Fruit fly (Drosophila melanogaster) whole organism, embryonic: Measurements from ENCODE around the gene Parg.

Experiments
- B-H1 ChIP-seq: fragments of 200-800 bp; sonication (Bioruptor generic); IDR thresholded peaks from 3 replicates; pipeline ENCODE4 v1.3.6; 2022; ENCODE audit warnings: missing biosample characterization, missing genetic modification characterization
- CG1024 ChIP-seq: fragments of 200-800 bp; sonication (Bioruptor generic); IDR thresholded peaks from 2 replicates; pipeline ENCODE4 v1.3.6; 2022; ENCODE audit warnings: missing biosample characterization, missing genetic modification characterization
- CG10543 ChIP-seq: fragments of 200-800 bp; sonication (Bioruptor generic); optimal IDR thresholded peaks from 3 replicates; lab custom pipeline; 2017; ENCODE audit warnings: missing biosample characterization, mild to moderate bottlenecking, missing genetic modification characterization, moderate library complexity
- CG11085 ChIP-seq: fragments of 200-800 bp; sonication (Bioruptor generic); IDR thresholded peaks from 2 replicates; pipeline ENCODE4 v1.3.6; 2022; ENCODE audit warnings: missing biosample characterization, missing genetic modification characterization
- CG12155 ChIP-seq: fragments of 200-800 bp; sonication (Bioruptor generic); optimal IDR thresholded peaks from 3 replicates; lab custom pipeline; 2016; ENCODE audit warnings: missing biosample characterization, missing genetic modification characterization
- CG12219 ChIP-seq: fragments of 200-800 bp; sonication (Bioruptor generic); optimal IDR thresholded peaks from 3 replicates; lab custom pipeline; 2018; ENCODE audit warnings: missing biosample characterization, mild to moderate bottlenecking, missing genetic modification characterization
- CG13894 ChIP-seq: fragments of 200-800 bp; sonication (Bioruptor generic); optimal IDR thresholded peaks from 3 replicates; lab custom pipeline; 2018; ENCODE audit warnings: missing biosample characterization, mild to moderate bottlenecking, missing genetic modification characterization, moderate library complexity
- CG14441 ChIP-seq: fragments of 200-800 bp; sonication (Bioruptor generic); IDR thresholded peaks from 2 replicates; pipeline ENCODE4 v1.3.6; 2022; ENCODE audit warnings: missing biosample characterization, missing genetic modification characterization
- CG1647 ChIP-seq: fragments of 200-800 bp; sonication (Bioruptor generic); optimal IDR thresholded peaks from 3 replicates; lab custom pipeline; 2016; ENCODE audit warnings: missing biosample characterization, missing genetic modification characterization
- CG16863 ChIP-seq: fragments of 200-800 bp; sonication (Bioruptor generic); optimal IDR thresholded peaks from 3 replicates; lab custom pipeline; 2016; ENCODE audit warnings: missing biosample characterization, missing genetic modification characterization
- CG17829 ChIP-seq: fragments of 200-800 bp; optimal IDR thresholded peaks from 2 replicates; lab custom pipeline; 2019; ENCODE audit warnings: missing biosample characterization, mild to moderate bottlenecking, missing genetic modification characterization, moderate library complexity
- CG1832 ChIP-seq: fragments of 200-800 bp; sonication (Bioruptor generic); optimal IDR thresholded peaks from 2 replicates; lab custom pipeline; 2017; ENCODE audit warnings: missing biosample characterization, mild to moderate bottlenecking, missing genetic modification characterization, inconsistent platforms
- CG33557 ChIP-seq: fragments of 200-800 bp; sonication (Bioruptor generic); optimal IDR thresholded peaks from 2 replicates; lab custom pipeline; 2019; ENCODE audit warnings: missing biosample characterization, mild to moderate bottlenecking, missing genetic modification characterization, moderate library complexity
- CG3407 ChIP-seq: fragments of 200-800 bp; sonication (Bioruptor generic); optimal IDR thresholded peaks from 2 replicates; lab custom pipeline; 2018; ENCODE audit warnings: missing biosample characterization, mild to moderate bottlenecking, missing genetic modification characterization
- CG34422 ChIP-seq: fragments of 200-800 bp; sonication (Bioruptor generic); IDR thresholded peaks from 3 replicates; pipeline ENCODE4 v1.3.6; 2022; ENCODE audit warnings: missing biosample characterization, missing genetic modification characterization
- CG4730 ChIP-seq: fragments of 200-800 bp; sonication (Bioruptor generic); IDR thresholded peaks from 2 replicates; pipeline ENCODE4 v1.3.6; 2022; ENCODE audit warnings: missing biosample characterization, missing genetic modification characterization
- CG5245 ChIP-seq: fragments of 200-800 bp; sonication (Bioruptor generic); optimal IDR thresholded peaks from 3 replicates; lab custom pipeline; 2016; ENCODE audit warnings: missing biosample characterization, missing genetic modification characterization
- CG9215 ChIP-seq: fragments of 200-800 bp; sonication (Bioruptor generic); IDR thresholded peaks from 2 replicates; pipeline ENCODE4 v1.3.6; 2022; ENCODE audit warnings: missing biosample characterization, missing genetic modification characterization
- CG9727 ChIP-seq: fragments of 200-800 bp; sonication (Bioruptor generic); optimal IDR thresholded peaks from 3 replicates; lab custom pipeline; 2017; ENCODE audit warnings: missing biosample characterization, mild to moderate bottlenecking, missing genetic modification characterization
- CG9797 ChIP-seq: fragments of 200-800 bp; sonication (Bioruptor generic); optimal IDR thresholded peaks from 3 replicates; lab custom pipeline; 2018; ENCODE audit warnings: missing biosample characterization, mild to moderate bottlenecking, missing genetic modification characterization
- CG9817 ChIP-seq: fragments of 200-800 bp; sonication (Bioruptor generic); optimal IDR thresholded peaks from 2 replicates; lab custom pipeline; 2018; ENCODE audit warnings: missing biosample characterization, mild to moderate bottlenecking, missing genetic modification characterization, moderate library complexity
- Eip74EF ChIP-seq, 2 experiments: fragments of 200-800 bp in 1 of 2; fragments of >200 bp in 1 of 2; sonication (Bioruptor generic) in 1 of 2; optimal IDR thresholded peaks; 2 replicates each; lab custom pipeline; 2017 to 2019; ENCODE audit warnings: missing biosample characterization in 2 of 2, missing genetic modification characterization in 2 of 2, mild to moderate bottlenecking in 1 of 2, moderate library complexity in 1 of 2
- Elba2 ChIP-seq: fragments of 200-800 bp; sonication (Bioruptor generic); optimal IDR thresholded peaks from 3 replicates; lab custom pipeline; 2016; ENCODE audit warnings: missing biosample characterization, missing genetic modification characterization
- HLH4C ChIP-seq: fragments of 200-800 bp; sonication (Bioruptor generic); IDR thresholded peaks from 3 replicates; pipeline ENCODE4 v1.3.6; 2022; ENCODE audit warnings: missing biosample characterization, missing genetic modification characterization; ENCODE audit not compliant: partially characterized antibody
- Med ChIP-seq: fragments of 200-800 bp; sonication (Bioruptor generic); peaks from one replicate; lab custom pipeline; 2016; ENCODE audit warnings: missing biosample characterization, missing genetic modification characterization, mild to moderate bottlenecking, inconsistent platforms, moderate library complexity
- Mrtf ChIP-seq: fragments of 200-800 bp; sonication (Bioruptor generic); IDR thresholded peaks from 3 replicates; pipeline ENCODE4 v1.3.6; 2022; ENCODE audit warnings: missing biosample characterization, missing genetic modification characterization
- Neu2 ChIP-seq: fragments of 200-800 bp; sonication (Bioruptor generic); optimal IDR thresholded peaks from 3 replicates; lab custom pipeline; 2016; ENCODE audit warnings: missing biosample characterization, missing genetic modification characterization, borderline replicate concordance
- Ravus ChIP-seq: fragments of 200-800 bp; sonication (Bioruptor generic); IDR thresholded peaks from 2 replicates; pipeline ENCODE4 v1.3.6; 2022; ENCODE audit warnings: missing biosample characterization, missing genetic modification characterization
- Spps ChIP-seq: fragments of 200-800 bp; sonication (Bioruptor generic); optimal IDR thresholded peaks from 2 replicates; lab custom pipeline; 2018; ENCODE audit warnings: missing biosample characterization, mild to moderate bottlenecking, missing genetic modification characterization
- Stat92E ChIP-seq, 3 experiments: fragments of >200 bp in 2 of 3; fragments of 200-800 bp in 1 of 3; sonication (Bioruptor generic) in 1 of 3; optimal IDR thresholded peaks; 2 replicates each; lab custom pipeline; 2017 to 2019; ENCODE audit warnings: missing biosample characterization in 3 of 3, missing genetic modification characterization in 3 of 3, mild to moderate bottlenecking in 1 of 3, moderate library complexity in 1 of 3
- Xrp1 ChIP-seq: fragments of 200-800 bp; sonication (Bioruptor generic); IDR thresholded peaks from 2 replicates; pipeline ENCODE4 v1.3.6; 2022; ENCODE audit warnings: missing biosample characterization, missing genetic modification characterization
- ab ChIP-seq: fragments of 200-800 bp; sonication (Bioruptor generic); optimal IDR thresholded peaks from 2 replicates; lab custom pipeline; 2016; ENCODE audit warnings: missing biosample characterization, missing genetic modification characterization
- chm ChIP-seq: fragments of 200-800 bp; sonication (Bioruptor generic); IDR thresholded peaks from 2 replicates; pipeline ENCODE4 v1.3.6; 2022; ENCODE audit warnings: missing biosample characterization, missing genetic modification characterization
- crp ChIP-seq, 2 experiments: fragments of 200-800 bp; sonication (Bioruptor generic); optimal IDR thresholded peaks; 2 replicates in 1 of 2; 3 replicates in 1 of 2; lab custom pipeline; 2017; ENCODE audit warnings: missing biosample characterization in 2 of 2, missing genetic modification characterization in 2 of 2, mild to moderate bottlenecking in 1 of 2, moderate library complexity in 1 of 2
- da ChIP-seq: fragments of 200-800 bp; sonication (Bioruptor generic); optimal IDR thresholded peaks from 2 replicates; lab custom pipeline; 2016; ENCODE audit warnings: missing biosample characterization, missing genetic modification characterization
- dan ChIP-seq: fragments of 200-800 bp; sonication (Bioruptor generic); IDR thresholded peaks from 2 replicates; pipeline ENCODE4 v1.3.6; 2022; ENCODE audit warnings: missing biosample characterization, missing genetic modification characterization
- dimm ChIP-seq: fragments of 200-800 bp; sonication (Bioruptor generic); IDR thresholded peaks from 2 replicates; pipeline ENCODE4 v1.3.6; 2022; ENCODE audit warnings: missing biosample characterization, missing genetic modification characterization
- dpn ChIP-seq, 2 experiments: fragments of 200-800 bp; sonication (Bioruptor generic); optimal IDR thresholded peaks; 3 replicates each; lab custom pipeline; 2016; ENCODE audit warnings: missing biosample characterization in 2 of 2, missing genetic modification characterization in 2 of 2
- esg ChIP-seq: fragments of 200-800 bp; sonication (Bioruptor generic); conservative IDR thresholded peaks from 2 replicates; pipeline ENCODE4 v1.3.6; 2022; ENCODE audit warnings: missing biosample characterization, missing genetic modification characterization
- gsb-n ChIP-seq: fragments of 200-800 bp; sonication (Bioruptor generic); optimal IDR thresholded peaks from 3 replicates; lab custom pipeline; 2018; ENCODE audit warnings: missing biosample characterization, mild to moderate bottlenecking, missing genetic modification characterization
- gt ChIP-seq: fragments of 200-800 bp; sonication (Bioruptor generic); IDR thresholded peaks from 2 replicates; pipeline ENCODE4 v1.3.6; 2022; ENCODE audit warnings: missing biosample characterization, missing genetic modification characterization
- klu ChIP-seq: fragments of 200-800 bp; sonication (Bioruptor generic); IDR thresholded peaks from 2 replicates; pipeline ENCODE4 v1.3.6; 2022; ENCODE audit warnings: missing biosample characterization, missing genetic modification characterization
- lilli ChIP-seq: fragments of 200-800 bp; sonication (Bioruptor generic); optimal IDR thresholded peaks from 3 replicates; lab custom pipeline; 2016; ENCODE audit warnings: missing biosample characterization, missing genetic modification characterization
- mld ChIP-seq: fragments of 200-800 bp; sonication (Bioruptor generic); IDR thresholded peaks from 3 replicates; pipeline ENCODE4 v1.3.6; 2022; ENCODE audit warnings: missing biosample characterization, missing genetic modification characterization; ENCODE audit not compliant: partially characterized antibody
- psq ChIP-seq: fragments of 200-800 bp; sonication (Bioruptor generic); optimal IDR thresholded peaks from 2 replicates; lab custom pipeline; 2017; ENCODE audit warnings: missing biosample characterization, missing genetic modification characterization
- seq ChIP-seq: fragments of 200-800 bp; sonication (Bioruptor generic); IDR thresholded peaks from 2 replicates; pipeline ENCODE4 v1.3.6; 2022; ENCODE audit warnings: missing biosample characterization, missing genetic modification characterization
- sob ChIP-seq: fragments of 200-800 bp; sonication (Bioruptor generic); IDR thresholded peaks from 2 replicates; pipeline ENCODE4 v1.3.6; 2022; ENCODE audit warnings: missing biosample characterization, missing genetic modification characterization
- tgo ChIP-seq: fragments of 200-800 bp; sonication (Bioruptor generic); IDR thresholded peaks from 3 replicates; pipeline ENCODE4 v1.3.6; 2022; ENCODE audit warnings: missing biosample characterization, missing genetic modification characterization
- wek ChIP-seq: fragments of 200-800 bp; sonication (Bioruptor generic); optimal IDR thresholded peaks from 3 replicates; lab custom pipeline; 2018; ENCODE audit warnings: missing biosample characterization, mild to moderate bottlenecking, missing genetic modification characterization, moderate library complexity
- zen ChIP-seq: fragments of 200-800 bp; sonication (Bioruptor generic); optimal IDR thresholded peaks from 3 replicates; lab custom pipeline; 2018; ENCODE audit warnings: missing biosample characterization, mild to moderate bottlenecking, missing genetic modification characterization, moderate library complexity

Parg gene

DNA sequence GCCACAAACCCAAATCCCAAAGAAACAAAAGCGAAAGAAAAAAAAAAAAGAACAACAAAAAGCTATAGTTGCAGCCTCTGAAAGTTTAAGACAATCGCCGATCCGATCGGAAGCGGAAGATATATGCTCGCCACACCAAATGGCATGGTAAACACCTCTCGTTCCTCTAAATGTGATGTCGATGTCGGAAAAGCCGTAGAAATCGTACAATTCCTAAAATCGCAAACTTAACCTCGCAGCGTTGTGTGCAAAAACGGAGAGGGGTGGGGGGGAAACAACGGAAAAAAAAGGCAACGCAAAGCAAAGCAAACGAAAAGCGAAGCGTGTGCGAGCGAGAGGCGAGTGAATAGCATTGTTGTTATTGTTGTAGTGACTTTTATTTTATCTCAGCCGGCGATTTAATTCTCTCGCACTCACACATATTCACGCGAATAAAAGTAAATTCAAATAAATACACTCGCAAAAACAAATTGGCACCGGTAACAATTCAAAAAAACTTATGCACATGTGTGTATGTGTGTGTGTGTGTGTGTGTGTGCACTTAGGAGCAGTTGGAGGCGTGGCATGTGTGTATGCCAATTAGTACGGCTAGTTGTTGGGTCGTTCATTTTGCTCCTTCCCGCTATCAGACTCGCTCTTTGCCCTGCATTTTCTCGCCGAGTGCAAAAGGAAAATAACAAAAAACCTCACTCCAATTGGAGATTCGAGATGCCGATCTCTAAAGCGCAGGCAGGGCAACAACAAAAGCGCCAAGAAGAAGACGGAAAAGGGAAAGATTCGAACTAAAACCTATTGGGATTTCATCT, 49.1 kb upstream of the Parg start (continued):
- TF ChIP-seq psq (GFP tag; lab: Kevin White, UChicago) (no peak), CG4730 (no peak), Mrtf (GFP tag; lab: Robert Waterston, UW) (no peak), esg (GFP tag; lab: Robert Waterston, UW) (0 out of 2 replicates have a peak, but pooled peaks have one; percentile 6), CG9797 (GFP tag; lab: Kevin White, UChicago) (no peak), wek (GFP tag; lab: Kevin White, UChicago) (no peak), crp (GFP tag; optimal IDR thresholded peaks at IDR 0.05; lab: Kevin White, UChicago) (no peak), da (GFP tag; lab: Kevin White, UChicago) (no peak), Neu2 (GFP tag; lab: Kevin White, UChicago) (no peak), CG3407 (no peak), tgo (GFP tag; lab: Robert Waterston, UW) (no peak), mld (GFP tag; lab: Robert Waterston, UW) (no peak), Med (GFP tag; lab: Kevin White, UChicago) (peak; percentile 77), CG5245 (GFP tag; lab: Kevin White, UChicago) (no peak), dimm (GFP tag; lab: Robert Waterston, UW) (no peak), zen (tag; lab: Kevin White, UChicago) (no peak), CG9817 (tag; lab: Kevin White, UChicago) (no peak), CG1024 (no peak), B-H1 (GFP tag; lab: Robert Waterston, UW) (no peak), Xrp1 (no peak), CG17829 (tag; lab: Kevin White, UChicago) (no peak), lilli (no peak), CG12155 (no peak), CG10543 (GFP tag; lab: Kevin White, UChicago) (peak; percentile 6), Ravus (GFP tag; lab: Robert Waterston, UW) (no peak), CG33557 (GFP tag; lab: Kevin White, UChicago) (no peak), klu (GFP tag; lab: Robert Waterston, UW) (no peak), CG11085 (GFP tag; lab: Robert Waterston, UW) (no peak), CG9215 (no peak), dan (GFP tag; lab: Robert Waterston, UW) (no peak), HLH4C (GFP tag; lab: Robert Waterston, UW) (no peak), Elba2 (GFP tag; lab: Kevin White, UChicago) (peak; percentile 79), Spps (tag; lab: Kevin White, UChicago) (no peak), CG12219 (GFP tag; lab: Kevin White, UChicago) (no peak), CG13894 (tag; lab: Kevin White, UChicago) (peak; percentile 37), CG1647 (GFP tag; lab: Kevin White, UChicago) (no peak), Eip74EF (GFP tag; optimal IDR thresholded peaks at IDR 0.05; lab: Kevin White, UChicago) (no peak), CG1832 (no peak), chm (GFP tag; lab: Robert Waterston, UW) (no peak), sob (GFP tag; lab: Robert Waterston, UW) (no peak), Stat92E (GFP tag; optimal IDR thresholded peaks at IDR 0.05; lab: Kevin White, UChicago) (no peak), dpn (GFP tag; optimal IDR thresholded peaks at IDR 0.05; lab: Kevin White, UChicago) (no peak), gsb-n (tag; lab: Kevin White, UChicago) (no peak), ab (no peak), CG16863 (GFP tag; lab: Kevin White, UChicago) (no peak), seq (no peak), CG34422 (GFP tag; lab: Robert Waterston, UW) (no peak), CG9727 (no peak), gt (no peak), CG14441 (GFP tag; lab: Robert Waterston, UW) (no peak)
